Worm (Caenorhabditis elegans): ENCODE results near the gene Y4C6B.2.

DNA sequence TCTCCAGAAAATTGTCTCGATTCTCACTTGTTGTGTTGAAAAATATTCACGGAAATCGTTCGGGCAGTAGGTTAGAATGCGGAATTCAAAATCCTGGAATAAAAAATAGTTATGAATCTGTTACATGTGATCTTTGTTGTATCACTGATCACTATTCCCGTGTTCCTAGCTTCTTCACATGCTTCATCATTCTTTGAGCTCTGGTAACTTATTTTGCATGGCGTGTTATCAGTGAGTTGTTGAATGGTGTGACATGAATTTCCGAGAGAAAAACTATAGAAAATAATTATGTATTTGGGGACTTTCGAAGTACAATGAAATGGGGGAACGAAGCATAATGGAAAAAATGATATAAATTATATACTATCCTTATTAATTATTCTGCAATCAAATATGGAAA lies 54.2 kb downstream of the Y4C6B.2 start:
- TF ChIP-seq flt-1 (GFP tag; IDR thresholded peaks at IDR 0.05) (no peak), ztf-23 (GFP tag; IDR thresholded peaks at IDR 0.05) (no peak)

Data from whole organism, midembryonic.